Worm (Caenorhabditis elegans) whole organism, mixed stage, embryonic: Measurements from ENCODE around the gene acr-20.

Source experiments
- lin-13 ChIP-seq: fragments of 150-350 bp; optimal IDR thresholded peaks from 2 replicates; lab custom pipeline; 2014; ENCODE audit warnings: missing biosample characterization, missing genetic modification characterization
- nhr-12 ChIP-seq: fragments of 150-350 bp; optimal IDR thresholded peaks from 2 replicates; lab custom pipeline; 2014; ENCODE audit warnings: missing biosample characterization, missing genetic modification characterization
- nhr-76 ChIP-seq: sonication (generic microtip); optimal IDR thresholded peaks from 2 replicates; lab custom pipeline; 2017; ENCODE audit warnings: missing biosample characterization, missing genetic modification characterization
- snpc-4 ChIP-seq: fragments of 150-350 bp; optimal IDR thresholded peaks from 2 replicates; lab custom pipeline; 2014; ENCODE audit warnings: missing biosample characterization, missing genetic modification characterization
- unc-62 ChIP-seq: fragments of 150-350 bp; optimal IDR thresholded peaks from 2 replicates; lab custom pipeline; 2014; ENCODE audit warnings: missing biosample characterization, missing genetic modification reagents, missing genetic modification characterization

DNA sequence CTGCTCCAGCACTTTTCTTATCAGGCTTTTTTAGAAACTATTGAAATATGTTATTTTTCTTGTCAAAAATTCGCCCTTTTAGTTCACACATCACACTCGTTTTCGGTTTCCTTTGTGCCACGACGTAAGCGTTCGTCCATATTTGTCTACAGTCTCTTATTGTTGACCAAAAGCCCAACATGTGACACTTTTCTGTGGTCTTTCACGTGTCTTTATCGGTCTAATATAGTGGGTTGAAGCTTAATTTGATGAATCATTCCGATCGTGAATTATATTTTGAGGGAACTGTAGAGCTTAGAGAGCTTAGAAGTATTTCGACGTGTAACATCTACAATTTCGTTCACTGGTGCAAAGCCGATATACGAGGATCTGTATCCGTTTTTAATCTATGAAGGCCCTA, 26.6 kb upstream of the acr-20 start:
- TF ChIP-seq lin-13 (no peak), nhr-12 (tag; lab: Kevin White, UChicago) (no peak), nhr-76 (tag; lab: Kevin White, UChicago) (no peak), unc-62 (GFP tag; lab: Kevin White, UChicago) (no peak), snpc-4 (no peak)
